Worm (Caenorhabditis elegans) whole organism, L4/young adult: ENCODE data around the gene slc-25A26.

Experiments
- W03F9.2 ChIP-seq: fragments of 150-350 bp; optimal IDR thresholded peaks from 2 replicates; lab custom pipeline; 2014; ENCODE audit warnings: missing biosample characterization, missing genetic modification characterization
- dao-5 ChIP-seq: sonication (generic microtip); optimal IDR thresholded peaks from 2 replicates; lab custom pipeline; 2016; ENCODE audit warnings: missing genotype, missing genetic modification characterization, moderate library complexity, missing compliant biosample characterization
- him-1 ChIP-seq: sonication (generic microtip); optimal IDR thresholded peaks from 2 replicates; lab custom pipeline; 2016; ENCODE audit warnings: missing genotype, missing genetic modification reagents, missing genetic modification characterization, missing compliant biosample characterization

Gene slc-25A26

DNA sequence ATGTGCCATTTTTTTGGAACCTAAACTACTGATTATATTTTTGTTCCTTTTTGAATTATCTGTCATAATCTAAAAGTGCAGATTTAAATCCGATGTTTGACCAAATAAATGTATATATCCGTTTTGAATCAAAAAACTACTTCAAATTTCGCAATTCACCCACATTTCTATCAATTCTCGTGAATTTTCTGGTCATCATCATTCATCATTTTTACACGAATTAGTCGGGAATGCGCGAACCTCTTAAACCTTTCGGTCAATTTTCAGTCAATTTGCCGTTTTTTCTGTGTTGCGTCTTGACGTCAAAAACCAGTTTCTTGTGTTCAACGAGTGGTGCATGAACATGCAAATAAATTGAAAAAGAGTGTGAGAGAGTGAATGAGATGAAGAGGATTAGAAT lies 23.9 kb downstream of the slc-25A26 start:
- no peak for TF ChIP-seq dao-5 (tag; lab: Kevin White, UChicago)

ce11 chrIV:8956189-8956588 lies 25.9 kb downstream of the slc-25A26 start, which contains the start of gene tpra-1:
TSS of gene tpra-1 (plus strand) at chrIV:8956489.
- TF ChIP-seq W03F9.2 (tag; lab: Kevin White, UChicago) (no peak), him-1 (tag; lab: Kevin White, UChicago) (no peak), dao-5 (tag; lab: Kevin White, UChicago) (no peak)

DNA sequence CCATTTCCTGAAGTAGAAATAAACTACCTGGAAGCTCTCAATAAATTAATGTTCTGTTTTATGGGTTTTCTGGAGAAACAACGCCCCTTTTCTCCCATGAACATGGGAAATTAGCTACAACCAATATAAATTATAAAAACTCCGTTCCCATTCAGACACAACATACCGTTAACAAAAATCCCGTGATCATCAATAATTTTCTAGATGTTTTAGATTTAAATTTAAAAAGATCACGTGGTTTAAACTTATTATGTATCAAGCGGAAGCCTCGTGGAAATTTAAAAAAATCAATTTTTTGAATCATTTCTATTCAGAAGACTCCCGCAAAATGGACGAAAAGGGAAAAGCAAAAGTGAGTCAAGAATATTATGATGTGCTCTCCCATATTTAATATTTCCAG lies 35.6 kb downstream of the slc-25A26 start, which contains the start of gene C53B4.2:
Gene C53B4.2, plus strand, starts transcription at position 301 of the 400 bp plus-strand sequence.
- TF ChIP-seq W03F9.2 (tag; lab: Kevin White, UChicago) (no peak), dao-5 (tag; lab: Kevin White, UChicago) (no peak), him-1 (tag; lab: Kevin White, UChicago) (no peak)

DNA sequence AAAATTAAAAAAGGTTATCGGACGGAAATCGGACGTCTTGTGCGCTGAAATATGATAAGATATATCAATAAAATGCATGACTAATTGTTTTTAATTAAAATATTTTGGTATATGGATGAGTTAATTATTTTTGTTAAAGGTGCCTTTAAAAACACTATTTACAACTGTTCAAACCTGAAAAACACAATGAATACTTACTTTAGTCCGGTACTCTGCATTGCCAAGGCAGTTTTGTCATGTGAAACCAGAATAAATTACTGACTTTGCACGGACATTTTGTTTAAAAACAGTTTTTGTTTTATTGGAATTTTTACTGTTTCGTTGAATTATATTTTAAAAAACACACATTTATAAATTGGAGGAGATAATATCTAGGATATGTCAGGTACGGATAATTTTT lies 37.7 kb downstream of the slc-25A26 start, which contains the start of gene suex-2:
Gene suex-2, plus strand, starts transcription at position 301 of the 400 bp plus-strand sequence.
- TF ChIP-seq him-1 (tag; lab: Kevin White, UChicago): no peak
- no peak for TF ChIP-seq W03F9.2 (tag; lab: Kevin White, UChicago)
- no peak for TF ChIP-seq dao-5 (tag; lab: Kevin White, UChicago)

- TF ChIP-seq him-1 (tag; lab: Kevin White, UChicago) (peak; percentile 73), dao-5 (tag; lab: Kevin White, UChicago) (no peak), W03F9.2 (tag; lab: Kevin White, UChicago) (peak; percentile 18)
Observed at ce11 chrIV:8973249-8973958, 43.2 kb downstream of the slc-25A26 start, which contains the start of gene C53B4.3. TSS of gene C53B4.3 (minus strand) at chrIV:8973712.

DNA sequence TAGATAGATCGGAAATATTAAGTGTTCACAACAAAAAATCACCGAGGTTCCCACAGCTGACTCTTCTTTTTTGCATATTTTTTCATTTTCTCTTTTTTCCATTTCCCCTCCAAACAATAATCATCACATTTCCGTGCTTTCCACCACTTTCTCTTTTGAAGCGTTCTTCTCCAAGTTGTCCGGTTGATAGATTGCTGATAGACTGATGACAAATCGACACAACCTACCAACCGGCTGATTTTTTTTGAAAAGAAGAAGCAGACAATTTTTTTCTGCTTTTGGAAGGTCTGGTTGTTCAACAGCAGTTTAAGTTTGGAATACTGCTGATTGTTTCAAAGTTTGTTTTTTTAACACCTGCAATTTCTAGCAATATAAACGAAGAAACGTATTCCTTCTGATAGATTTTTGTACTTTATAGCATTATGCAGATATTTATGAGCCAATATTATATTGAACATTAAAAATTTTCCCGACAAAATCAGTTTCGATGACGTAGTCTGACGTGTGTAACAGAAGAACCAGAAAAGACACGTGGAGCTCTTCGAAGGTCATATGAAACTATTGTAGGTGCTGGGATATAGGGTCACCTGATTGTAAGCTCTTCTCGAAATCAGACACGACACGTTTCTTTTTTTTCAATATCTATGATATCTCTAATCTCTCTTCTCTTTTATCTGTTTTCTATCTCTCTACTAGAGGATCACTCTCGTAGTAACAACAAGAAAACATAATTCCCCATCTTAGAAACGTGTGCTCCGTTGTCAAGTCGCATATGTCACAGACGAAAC lies 44.5 kb downstream of the slc-25A26 start:
- no peak for TF ChIP-seq him-1 (tag; lab: Kevin White, UChicago)
- TF ChIP-seq W03F9.2 (tag; lab: Kevin White, UChicago): no peak
- TF ChIP-seq dao-5 (tag; lab: Kevin White, UChicago): no peak

DNA sequence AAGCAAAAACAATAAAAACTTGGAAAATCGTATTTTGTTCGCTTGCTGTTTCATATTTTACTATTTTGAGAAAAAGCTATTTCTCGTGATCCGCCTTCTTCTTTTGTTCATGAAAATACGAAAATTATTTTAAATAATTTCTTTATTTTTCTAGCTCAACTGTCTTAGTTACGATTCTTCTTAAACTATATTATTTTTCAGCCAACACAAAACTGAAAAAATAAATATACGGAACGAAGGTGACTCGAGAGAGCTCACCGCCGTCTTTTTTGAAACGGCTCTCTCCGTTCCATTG lies 45.0 kb downstream of the slc-25A26 start, which contains the start of gene pdzd-8:
Gene pdzd-8, plus strand, starts transcription at position 196 of the 295 bp plus-strand sequence.
- TF ChIP-seq him-1 (tag; lab: Kevin White, UChicago): no peak
- TF ChIP-seq W03F9.2 (tag; lab: Kevin White, UChicago): no peak
- TF ChIP-seq dao-5 (tag; lab: Kevin White, UChicago): no peak

ce11 chrIV:8978047-8978446 lies 47.8 kb downstream of the slc-25A26 start:
- TF ChIP-seq dao-5 (tag; lab: Kevin White, UChicago) (no peak), him-1 (tag; lab: Kevin White, UChicago) (no peak), W03F9.2 (tag; lab: Kevin White, UChicago) (no peak)

DNA sequence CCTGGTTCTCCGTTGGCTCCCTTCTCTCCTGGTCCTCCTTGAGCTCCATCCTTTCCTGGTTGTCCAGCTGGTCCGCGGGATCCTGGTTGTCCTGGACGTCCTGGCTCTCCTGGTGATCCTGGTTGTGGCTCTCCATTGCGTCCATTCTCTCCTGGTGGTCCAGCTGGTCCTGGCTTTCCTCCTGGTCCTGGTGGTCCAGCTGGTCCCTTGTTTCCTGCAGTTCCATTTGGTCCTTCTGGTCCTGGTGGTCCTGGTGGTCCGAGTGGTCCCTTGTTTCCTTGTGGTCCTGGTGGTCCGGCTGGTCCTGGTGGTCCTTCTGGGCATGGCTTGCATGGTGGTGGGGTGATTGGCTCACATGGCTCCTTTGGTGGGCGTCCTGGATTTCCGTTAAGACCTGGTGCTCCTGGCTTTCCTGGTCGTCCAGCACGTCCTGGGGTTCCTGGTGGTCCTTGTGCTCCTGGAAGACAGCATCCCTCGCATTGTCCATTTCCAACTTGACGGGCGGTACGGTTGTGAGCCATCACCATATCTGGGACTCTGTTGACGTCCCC lies 48.9 kb downstream of the slc-25A26 start:
- TF ChIP-seq W03F9.2 (tag; lab: Kevin White, UChicago): no peak
- TF ChIP-seq dao-5 (tag; lab: Kevin White, UChicago): no peak
- TF ChIP-seq him-1 (tag; lab: Kevin White, UChicago): no peak

DNA sequence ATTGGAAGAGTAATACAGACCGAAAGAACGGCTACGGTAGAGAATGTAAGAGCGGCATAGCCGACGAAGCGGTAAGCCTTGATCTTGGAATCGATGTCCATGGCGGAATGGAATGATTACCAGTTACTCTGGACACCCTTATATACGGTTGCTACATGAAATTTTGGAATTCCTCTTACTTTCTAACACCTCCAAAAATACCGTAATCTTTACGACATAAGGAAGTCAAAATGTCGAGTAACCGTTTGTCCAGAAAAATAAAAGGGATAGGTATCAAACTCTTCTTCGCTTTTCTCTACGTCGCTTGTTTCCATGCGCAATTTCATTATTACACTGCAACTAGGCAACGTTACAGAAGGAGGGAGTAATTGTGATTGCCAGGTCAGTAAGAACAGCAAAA lies 49.5 kb downstream of the slc-25A26 start, which contains the start of gene col-119:
Gene col-119, minus strand, starts transcription at position 101 of the 400 bp plus-strand sequence.
- TF ChIP-seq dao-5 (tag; lab: Kevin White, UChicago) (no peak), W03F9.2 (tag; lab: Kevin White, UChicago) (no peak), him-1 (tag; lab: Kevin White, UChicago) (no peak)
